Fruit fly (Drosophila melanogaster) whole organism, pupa: ENCODE measurements around the gene Tmtc4.
A peak's percentile ranks its signal among the peaks of the same experiment; 100 is the strongest.

Experiments
- CG15710 ChIP-seq: fragments of 200-800 bp; sonication (Bioruptor generic); optimal IDR thresholded peaks from 2 replicates; lab custom pipeline; 2018; ENCODE audit warnings: missing biosample characterization, mild to moderate bottlenecking, missing genetic modification characterization, moderate library complexity
- CG32121 ChIP-seq: fragments of 200-800 bp; sonication (Bioruptor generic); IDR thresholded peaks from 2 replicates; pipeline ENCODE4 v1.3.6; 2022; ENCODE audit warnings: missing biosample characterization, missing genetic modification characterization
- CG34367 ChIP-seq: fragments of 200-800 bp; sonication (Bioruptor generic); optimal IDR thresholded peaks from 2 replicates; lab custom pipeline; 2018; ENCODE audit warnings: missing biosample characterization, mild to moderate bottlenecking, missing genetic modification characterization

DNA sequence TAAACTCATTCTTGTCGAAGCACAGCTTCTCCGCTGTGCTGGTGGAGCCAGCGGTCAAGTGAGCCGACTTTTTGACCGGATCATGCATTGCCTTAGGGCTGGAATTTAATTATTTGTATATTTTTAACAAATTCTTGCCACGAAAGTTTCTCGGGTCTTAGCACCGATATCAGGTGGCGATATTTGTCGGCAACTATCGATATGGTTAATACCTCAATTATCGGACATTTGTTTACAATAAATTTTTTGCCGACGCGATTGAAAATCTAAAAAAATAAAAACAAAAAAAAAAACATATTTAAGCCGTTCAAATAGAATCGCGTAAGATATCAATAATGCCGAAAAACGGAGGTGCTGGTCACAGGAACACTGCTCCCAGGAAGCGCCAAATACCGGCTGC lies 10.5 kb downstream of the Tmtc4 start, which contains the start of the genes Cog2 and Trax:
- no peak for TF ChIP-seq CG34367 (tag; lab: Kevin White, UChicago)
- peak; percentile 19; the same call in 1 of the 2 replicates for TF ChIP-seq CG32121 (GFP tag; lab: Robert Waterston, UW)
- no peak for TF ChIP-seq CG15710 (tag; lab: Kevin White, UChicago)
